Worm (Caenorhabditis elegans) whole organism, L2 larva: ENCODE data around the gene unc-83.
A peak's percentile ranks its signal among the peaks of the same experiment; 100 is the strongest.

ENCODE experiments used
- C34F6.9 ChIP-seq: fragments of 150-350 bp; optimal IDR thresholded peaks from 2 replicates; lab custom pipeline; 2014; ENCODE audit warnings: missing biosample characterization, missing genetic modification characterization
- F13H6.1 ChIP-seq: sonication (generic microtip); optimal IDR thresholded peaks from 2 replicates; lab custom pipeline; 2016; ENCODE audit warnings: missing genetic modification characterization, missing compliant biosample characterization
- R02D3.7 ChIP-seq: fragments of 150-350 bp; optimal IDR thresholded peaks from 2 replicates; lab custom pipeline; 2014; ENCODE audit warnings: missing biosample characterization, missing genetic modification characterization
- Y55F3AM.14 ChIP-seq: fragments of 200-800 bp; sonication (Bioruptor generic); optimal IDR thresholded peaks from 2 replicates; lab custom pipeline; 2018; ENCODE audit warnings: mild to moderate bottlenecking, missing genetic modification characterization, missing compliant biosample characterization
- ZK546.5 ChIP-seq: sonication (generic microtip); optimal IDR thresholded peaks from 2 replicates; lab custom pipeline; 2017; ENCODE audit warnings: missing biosample characterization, missing genetic modification characterization
- ama-1 ChIP-seq: fragments of 150-350 bp; optimal IDR thresholded peaks from 2 replicates; lab custom pipeline; 2018; ENCODE audit warnings: inconsistent platforms
- ceh-16 ChIP-seq: fragments of 150-350 bp; optimal IDR thresholded peaks from 2 replicates; lab custom pipeline; 2014; ENCODE audit warnings: missing biosample characterization, missing genetic modification characterization
- ceh-82 ChIP-seq: fragments of 150-350 bp; optimal IDR thresholded peaks from 2 replicates; lab custom pipeline; 2014; ENCODE audit warnings: missing biosample characterization, missing genetic modification characterization
- crh-2 ChIP-seq: sonication (generic microtip); optimal IDR thresholded peaks from 2 replicates; lab custom pipeline; 2017; ENCODE audit warnings: missing biosample characterization, missing genetic modification characterization
- dmd-4 ChIP-seq: sonication (generic microtip); optimal IDR thresholded peaks from 2 replicates; lab custom pipeline; 2017; ENCODE audit warnings: missing biosample characterization, missing genetic modification characterization
- elt-1 ChIP-seq: fragments of 150-350 bp; optimal IDR thresholded peaks from 2 replicates; lab custom pipeline; 2014; ENCODE audit warnings: missing biosample characterization, missing genetic modification characterization
- fos-1 ChIP-seq: fragments of 150-350 bp; optimal IDR thresholded peaks from 2 replicates; lab custom pipeline; 2014; ENCODE audit warnings: missing biosample characterization, missing genetic modification characterization
- gmeb-1 ChIP-seq: fragments of 150-350 bp; optimal IDR thresholded peaks from 2 replicates; lab custom pipeline; 2014; ENCODE audit warnings: missing biosample characterization, missing genetic modification characterization
- lin-11 ChIP-seq: fragments of 150-350 bp; sonication (generic microtip); optimal IDR thresholded peaks from 2 replicates; lab custom pipeline; 2014; ENCODE audit warnings: missing biosample characterization, missing genetic modification characterization, inconsistent platforms, mixed read lengths
- lin-13 ChIP-seq: fragments of 150-350 bp; optimal IDR thresholded peaks from 2 replicates; lab custom pipeline; 2014; ENCODE audit warnings: missing biosample characterization, missing genetic modification reagents, missing genetic modification characterization
- lin-39 ChIP-seq: fragments of 150-350 bp; optimal IDR thresholded peaks from 2 replicates; lab custom pipeline; 2014; ENCODE audit warnings: missing biosample characterization, missing genetic modification reagents, missing genetic modification characterization
- mab-5 ChIP-seq: fragments of 150-350 bp; optimal IDR thresholded peaks from 2 replicates; lab custom pipeline; 2014; ENCODE audit warnings: missing biosample characterization, missing genetic modification characterization
- mbf-1 ChIP-seq: sonication (generic microtip); optimal IDR thresholded peaks from 2 replicates; lab custom pipeline; 2017; ENCODE audit warnings: missing biosample characterization, missing genetic modification characterization
- nhr-11 ChIP-seq: fragments of 150-350 bp; optimal IDR thresholded peaks from 2 replicates; lab custom pipeline; 2014; ENCODE audit warnings: missing biosample characterization, missing genetic modification characterization
- nhr-12 ChIP-seq: fragments of 150-350 bp; optimal IDR thresholded peaks from 2 replicates; lab custom pipeline; 2014; ENCODE audit warnings: missing biosample characterization, missing genetic modification characterization
- nhr-129 ChIP-seq: fragments of 150-350 bp; optimal IDR thresholded peaks from 2 replicates; lab custom pipeline; 2014; ENCODE audit warnings: missing biosample characterization, missing genetic modification characterization
- nhr-6 ChIP-seq: fragments of 150-350 bp; optimal IDR thresholded peaks from 2 replicates; lab custom pipeline; 2014; ENCODE audit warnings: missing biosample characterization, missing genetic modification characterization
- sma-3 ChIP-seq: sonication (generic microtip); optimal IDR thresholded peaks from 2 replicates; lab custom pipeline; 2016; ENCODE audit warnings: missing genetic modification reagents, missing genetic modification characterization, missing compliant biosample characterization
- sma-9 ChIP-seq, 2 experiments: fragments of 150-350 bp in 1 of 2; sonication (generic microtip) in 1 of 2; optimal IDR thresholded peaks; 2 replicates each; lab custom pipeline; 2014 to 2016; ENCODE audit warnings: missing genetic modification characterization in 2 of 2, mild to moderate bottlenecking in 1 of 2, missing biosample characterization in 1 of 2, missing compliant biosample characterization in 1 of 2, missing genetic modification reagents in 1 of 2, moderate library complexity in 1 of 2
- snpc-4 ChIP-seq: fragments of 150-350 bp; optimal IDR thresholded peaks from 2 replicates; lab custom pipeline; 2014; ENCODE audit warnings: missing biosample characterization, missing genetic modification characterization
- unc-55 ChIP-seq: fragments of 150-350 bp; sonication (generic microtip); optimal IDR thresholded peaks from 3 replicates; lab custom pipeline; 2014; ENCODE audit warnings: missing biosample characterization, missing genetic modification reagents, missing genetic modification characterization
- zag-1 ChIP-seq: fragments of 150-350 bp; optimal IDR thresholded peaks from 2 replicates; lab custom pipeline; 2014; ENCODE audit warnings: missing biosample characterization, missing genetic modification characterization
- ztf-1 ChIP-seq: fragments of 200-800 bp; sonication (Bioruptor generic); conservative IDR thresholded peaks from 2 replicates; pipeline ENCODE4 v1.3.6; 2022; ENCODE audit warnings: missing genetic modification characterization, missing compliant biosample characterization
- ztf-11 ChIP-seq: sonication (generic microtip); optimal IDR thresholded peaks from 2 replicates; lab custom pipeline; 2017; ENCODE audit warnings: missing biosample characterization, missing genetic modification characterization
- ztf-4 ChIP-seq: fragments of 150-350 bp; optimal IDR thresholded peaks from 2 replicates; lab custom pipeline; 2014; ENCODE audit warnings: missing biosample characterization, missing genetic modification characterization

unc-83 gene

ce11 chrV:6450129-6451011, 14.5 kb upstream of the unc-83 start, which contains the start of gene acl-8:
Gene acl-8, plus strand, starts transcription at chrV:6450870.
- TF ChIP-seq crh-2 (tag; lab: Kevin White, UChicago) (peak; percentile 41), ztf-1 (GFP tag; lab: Robert Waterston, UW) (no peak), gmeb-1 (tag; lab: Kevin White, UChicago) (no peak), fos-1 (peak; percentile 40), nhr-12 (tag; lab: Kevin White, UChicago) (no peak), snpc-4 (tag; lab: Kevin White, UChicago) (no peak), lin-39 (tag; lab: Kevin White, UChicago) (no peak), ceh-16 (no peak), R02D3.7 (tag; lab: Kevin White, UChicago) (no peak)

- TF ChIP-seq C34F6.9 (tag; lab: Kevin White, UChicago) (no peak), sma-3 (GFP tag; lab: Kevin White, UChicago) (no peak), lin-11 (tag; lab: Kevin White, UChicago) (no peak), unc-55 (no peak), Y55F3AM.14 (GFP tag; lab: Kevin White, UChicago) (no peak), elt-1 (tag; lab: Kevin White, UChicago) (no peak), ceh-16 (no peak), lin-13 (no peak), gmeb-1 (tag; lab: Kevin White, UChicago) (no peak), lin-39 (tag; lab: Kevin White, UChicago) (no peak), ztf-11 (tag; lab: Kevin White, UChicago) (no peak), mbf-1 (tag; lab: Kevin White, UChicago) (no peak), dmd-4 (tag; lab: Kevin White, UChicago) (no peak), ama-1 (no peak), mab-5 (tag; lab: Kevin White, UChicago) (no peak), ztf-1 (GFP tag; lab: Robert Waterston, UW) (no peak), ztf-4 (tag; lab: Kevin White, UChicago) (no peak), ZK546.5 (tag; lab: Kevin White, UChicago) (no peak)
- TF ChIP-seq, all 48 proteins: peak for 0
These were observed 11.7 kb upstream of the unc-83 start, which contains the start of gene acl-9 for ce11 chrV:6453122-6453521. Gene acl-9, plus strand, starts transcription at chrV:6453226.

ce11 chrV:6456903-6457302, 8.0 kb upstream of the unc-83 start:
- TF ChIP-seq nhr-6 (tag; lab: Kevin White, UChicago): no peak
- no peak for TF ChIP-seq sma-9 (GFP tag; optimal IDR thresholded peaks at IDR 0.05; lab: Kevin White, UChicago)
- no peak for TF ChIP-seq sma-9 (tag; optimal IDR thresholded peaks at IDR 0.05; lab: Kevin White, UChicago)
- TF ChIP-seq F13H6.1: peak; percentile 5
- no peak for TF ChIP-seq unc-55

ce11 chrV:6458302-6458998, 6.4 kb upstream of the unc-83 start:
- TF ChIP-seq ceh-82 (tag; lab: Kevin White, UChicago): no peak
- peak; percentile 33 for TF ChIP-seq ceh-16

- no peak for TF ChIP-seq mab-5 (tag; lab: Kevin White, UChicago)
- TF ChIP-seq zag-1: no peak
- no peak for TF ChIP-seq crh-2 (tag; lab: Kevin White, UChicago)
- TF ChIP-seq nhr-11 (tag; lab: Kevin White, UChicago): no peak
- TF ChIP-seq fos-1: no peak
- TF ChIP-seq mbf-1 (tag; lab: Kevin White, UChicago): no peak
- TF ChIP-seq ztf-4 (tag; lab: Kevin White, UChicago): no peak
- TF ChIP-seq, all 48 proteins: peak for 0
These were observed 3.6 kb upstream of the unc-83 start for ce11 chrV:6461250-6461649.

ce11 chrV:6462606-6463005, 2.3 kb upstream of the unc-83 start:
- TF ChIP-seq ceh-16: no peak
- peak; percentile 61 for TF ChIP-seq crh-2 (tag; lab: Kevin White, UChicago)
- no peak for TF ChIP-seq F13H6.1
- peak; percentile 23 for TF ChIP-seq fos-1
- peak; percentile 15 for TF ChIP-seq nhr-129
- peak; percentile 36 for TF ChIP-seq sma-9 (GFP tag; optimal IDR thresholded peaks at IDR 0.05; lab: Kevin White, UChicago)
- TF ChIP-seq sma-9 (tag; optimal IDR thresholded peaks at IDR 0.05; lab: Kevin White, UChicago): no peak
